Worm (Caenorhabditis elegans) whole organism, L2 larva: ENCODE results near the gene rab-37.
A peak's percentile ranks its signal among the peaks of the same experiment; 100 is the strongest.

Experiments used
- C34F6.9 ChIP-seq: fragments of 150-350 bp; optimal IDR thresholded peaks from 2 replicates; lab custom pipeline; 2014; ENCODE audit warnings: missing biosample characterization, missing genetic modification characterization
- F13H6.1 ChIP-seq: sonication (generic microtip); optimal IDR thresholded peaks from 2 replicates; lab custom pipeline; 2016; ENCODE audit warnings: missing genetic modification characterization, missing compliant biosample characterization
- R02D3.7 ChIP-seq: fragments of 150-350 bp; optimal IDR thresholded peaks from 2 replicates; lab custom pipeline; 2014; ENCODE audit warnings: missing biosample characterization, missing genetic modification characterization
- Y55F3AM.14 ChIP-seq: fragments of 200-800 bp; sonication (Bioruptor generic); optimal IDR thresholded peaks from 2 replicates; lab custom pipeline; 2018; ENCODE audit warnings: mild to moderate bottlenecking, missing genetic modification characterization, missing compliant biosample characterization
- ZK546.5 ChIP-seq: sonication (generic microtip); optimal IDR thresholded peaks from 2 replicates; lab custom pipeline; 2017; ENCODE audit warnings: missing biosample characterization, missing genetic modification characterization
- alr-1 ChIP-seq: fragments of 150-350 bp; optimal IDR thresholded peaks from 2 replicates; lab custom pipeline; 2014; ENCODE audit warnings: missing biosample characterization, missing genetic modification characterization
- ama-1 ChIP-seq: fragments of 150-350 bp; optimal IDR thresholded peaks from 2 replicates; lab custom pipeline; 2018; ENCODE audit warnings: inconsistent platforms
- ceh-16 ChIP-seq: fragments of 150-350 bp; optimal IDR thresholded peaks from 2 replicates; lab custom pipeline; 2014; ENCODE audit warnings: missing biosample characterization, missing genetic modification characterization
- crh-2 ChIP-seq: sonication (generic microtip); optimal IDR thresholded peaks from 2 replicates; lab custom pipeline; 2017; ENCODE audit warnings: missing biosample characterization, missing genetic modification characterization
- dmd-4 ChIP-seq: sonication (generic microtip); optimal IDR thresholded peaks from 2 replicates; lab custom pipeline; 2017; ENCODE audit warnings: missing biosample characterization, missing genetic modification characterization
- egl-27 ChIP-seq: sonication (generic microtip); optimal IDR thresholded peaks from 3 replicates; lab custom pipeline; 2017; ENCODE audit warnings: missing biosample characterization, missing genetic modification reagents, missing genetic modification characterization
- elt-1 ChIP-seq: fragments of 150-350 bp; optimal IDR thresholded peaks from 2 replicates; lab custom pipeline; 2014; ENCODE audit warnings: missing biosample characterization, missing genetic modification characterization
- elt-3 ChIP-seq: sonication (generic microtip); optimal IDR thresholded peaks from 2 replicates; lab custom pipeline; 2017; ENCODE audit warnings: missing biosample characterization, missing genetic modification characterization
- fos-1 ChIP-seq: fragments of 150-350 bp; optimal IDR thresholded peaks from 2 replicates; lab custom pipeline; 2014; ENCODE audit warnings: missing biosample characterization, missing genetic modification characterization
- gmeb-1 ChIP-seq: fragments of 150-350 bp; optimal IDR thresholded peaks from 2 replicates; lab custom pipeline; 2014; ENCODE audit warnings: missing biosample characterization, missing genetic modification characterization
- lin-11 ChIP-seq: fragments of 150-350 bp; sonication (generic microtip); optimal IDR thresholded peaks from 2 replicates; lab custom pipeline; 2014; ENCODE audit warnings: missing biosample characterization, missing genetic modification characterization, inconsistent platforms, mixed read lengths
- lin-13 ChIP-seq: fragments of 150-350 bp; optimal IDR thresholded peaks from 2 replicates; lab custom pipeline; 2014; ENCODE audit warnings: missing biosample characterization, missing genetic modification reagents, missing genetic modification characterization
- lin-39 ChIP-seq: fragments of 150-350 bp; optimal IDR thresholded peaks from 2 replicates; lab custom pipeline; 2014; ENCODE audit warnings: missing biosample characterization, missing genetic modification reagents, missing genetic modification characterization
- lsy-2 ChIP-seq, 2 experiments: fragments of 150-350 bp in 1 of 2; sonication (generic microtip) in 1 of 2; optimal IDR thresholded peaks; 2 replicates each; lab custom pipeline; 2014 to 2017; ENCODE audit warnings: missing biosample characterization in 2 of 2, missing genetic modification characterization in 2 of 2
- mab-5 ChIP-seq: fragments of 150-350 bp; optimal IDR thresholded peaks from 2 replicates; lab custom pipeline; 2014; ENCODE audit warnings: missing biosample characterization, missing genetic modification characterization
- mbf-1 ChIP-seq: sonication (generic microtip); optimal IDR thresholded peaks from 2 replicates; lab custom pipeline; 2017; ENCODE audit warnings: missing biosample characterization, missing genetic modification characterization
- mdl-1 ChIP-seq, 2 experiments: fragments of 150-350 bp in 1 of 2; sonication (generic microtip) in 1 of 2; optimal IDR thresholded peaks; 2 replicates each; lab custom pipeline; 2017; ENCODE audit warnings: missing biosample characterization in 2 of 2, missing genetic modification characterization in 2 of 2
- nhr-11 ChIP-seq: fragments of 150-350 bp; optimal IDR thresholded peaks from 2 replicates; lab custom pipeline; 2014; ENCODE audit warnings: missing biosample characterization, missing genetic modification characterization
- nhr-12 ChIP-seq: fragments of 150-350 bp; optimal IDR thresholded peaks from 2 replicates; lab custom pipeline; 2014; ENCODE audit warnings: missing biosample characterization, missing genetic modification characterization
- nhr-129 ChIP-seq: fragments of 150-350 bp; optimal IDR thresholded peaks from 2 replicates; lab custom pipeline; 2014; ENCODE audit warnings: missing biosample characterization, missing genetic modification characterization
- nhr-25 ChIP-seq: fragments of 150-350 bp; sonication (generic microtip); optimal IDR thresholded peaks from 3 replicates; lab custom pipeline; 2014; ENCODE audit warnings: missing biosample characterization, missing genetic modification characterization
- nhr-6 ChIP-seq: fragments of 150-350 bp; optimal IDR thresholded peaks from 2 replicates; lab custom pipeline; 2014; ENCODE audit warnings: missing biosample characterization, missing genetic modification characterization
- nhr-77 ChIP-seq: fragments of 150-350 bp; optimal IDR thresholded peaks from 2 replicates; lab custom pipeline; 2014; ENCODE audit warnings: missing biosample characterization, missing genetic modification characterization
- peb-1 ChIP-seq: fragments of 150-350 bp; optimal IDR thresholded peaks from 2 replicates; lab custom pipeline; 2014; ENCODE audit warnings: missing biosample characterization, missing genetic modification characterization
- sem-4 ChIP-seq: fragments of 150-350 bp; optimal IDR thresholded peaks from 2 replicates; lab custom pipeline; 2014; ENCODE audit warnings: missing biosample characterization, missing genetic modification reagents, missing genetic modification characterization
- skn-1 ChIP-seq: sonication (generic microtip); optimal IDR thresholded peaks from 2 replicates; lab custom pipeline; 2017; ENCODE audit warnings: missing biosample characterization, missing genetic modification characterization
- sma-3 ChIP-seq: sonication (generic microtip); optimal IDR thresholded peaks from 2 replicates; lab custom pipeline; 2016; ENCODE audit warnings: missing genetic modification reagents, missing genetic modification characterization, missing compliant biosample characterization
- sma-9 ChIP-seq, 2 experiments: fragments of 150-350 bp in 1 of 2; sonication (generic microtip) in 1 of 2; optimal IDR thresholded peaks; 2 replicates each; lab custom pipeline; 2014 to 2016; ENCODE audit warnings: missing genetic modification characterization in 2 of 2, mild to moderate bottlenecking in 1 of 2, missing biosample characterization in 1 of 2, missing compliant biosample characterization in 1 of 2, missing genetic modification reagents in 1 of 2, moderate library complexity in 1 of 2
- unc-39 ChIP-seq: fragments of 150-350 bp; optimal IDR thresholded peaks from 2 replicates; lab custom pipeline; 2014; ENCODE audit warnings: missing biosample characterization, missing genetic modification characterization
- unc-55 ChIP-seq: fragments of 150-350 bp; sonication (generic microtip); optimal IDR thresholded peaks from 3 replicates; lab custom pipeline; 2014; ENCODE audit warnings: missing biosample characterization, missing genetic modification reagents, missing genetic modification characterization
- zag-1 ChIP-seq: fragments of 150-350 bp; optimal IDR thresholded peaks from 2 replicates; lab custom pipeline; 2014; ENCODE audit warnings: missing biosample characterization, missing genetic modification characterization
- ztf-1 ChIP-seq: fragments of 200-800 bp; sonication (Bioruptor generic); conservative IDR thresholded peaks from 2 replicates; pipeline ENCODE4 v1.3.6; 2022; ENCODE audit warnings: missing genetic modification characterization, missing compliant biosample characterization
- ztf-11 ChIP-seq: sonication (generic microtip); optimal IDR thresholded peaks from 2 replicates; lab custom pipeline; 2017; ENCODE audit warnings: missing biosample characterization, missing genetic modification characterization
- ztf-4 ChIP-seq: fragments of 150-350 bp; optimal IDR thresholded peaks from 2 replicates; lab custom pipeline; 2014; ENCODE audit warnings: missing biosample characterization, missing genetic modification characterization

rab-37 gene

ce11 chrX:4263820-4264219 is 28.2 kb upstream of the rab-37 start:
- TF ChIP-seq lsy-2 (tag; optimal IDR thresholded peaks at IDR 0.05; lab: Kevin White, UChicago) (no peak), ztf-11 (tag; lab: Kevin White, UChicago) (no peak), lin-39 (no peak), nhr-12 (tag; lab: Kevin White, UChicago) (no peak), lin-13 (GFP tag; lab: Kevin White, UChicago) (no peak), elt-3 (tag; lab: Kevin White, UChicago) (no peak), lin-11 (no peak), F13H6.1 (tag; lab: Kevin White, UChicago) (no peak), nhr-11 (tag; lab: Kevin White, UChicago) (no peak), unc-55 (no peak), nhr-77 (tag; lab: Kevin White, UChicago) (no peak), unc-39 (tag; lab: Kevin White, UChicago) (no peak), ZK546.5 (tag; lab: Kevin White, UChicago) (no peak), ztf-4 (tag; lab: Kevin White, UChicago) (no peak), ceh-16 (tag; lab: Kevin White, UChicago) (no peak), Y55F3AM.14 (GFP tag; lab: Kevin White, UChicago) (no peak), sma-3 (GFP tag; lab: Kevin White, UChicago) (no peak)

- TF ChIP-seq ama-1 (lab: Kevin White, UChicago): no peak
- no peak for TF ChIP-seq nhr-77 (tag; lab: Kevin White, UChicago)
- no peak for TF ChIP-seq ztf-1 (GFP tag; lab: Robert Waterston, UW)
- peak; percentile 40 for TF ChIP-seq lin-11
- TF ChIP-seq C34F6.9 (tag; lab: Kevin White, UChicago): peak; percentile 45
- peak; percentile 84 for TF ChIP-seq crh-2 (tag; lab: Kevin White, UChicago)
- peak; percentile 48 for TF ChIP-seq sma-3 (GFP tag; lab: Kevin White, UChicago)
- no peak for TF ChIP-seq zag-1 (tag; lab: Kevin White, UChicago)
- peak; percentile 42 for TF ChIP-seq sma-9 (GFP tag; optimal IDR thresholded peaks at IDR 0.05; lab: Kevin White, UChicago)
- no peak for TF ChIP-seq sma-9 (tag; optimal IDR thresholded peaks at IDR 0.05; lab: Kevin White, UChicago)
- peak; percentile 7 for TF ChIP-seq fos-1 (tag; lab: Kevin White, UChicago)
- TF ChIP-seq egl-27: peak; percentile 14
- TF ChIP-seq nhr-129 (tag; lab: Kevin White, UChicago): peak; percentile 35
- no peak for TF ChIP-seq nhr-6 (tag; lab: Kevin White, UChicago)
- TF ChIP-seq nhr-12 (tag; lab: Kevin White, UChicago): no peak
- TF ChIP-seq gmeb-1 (tag; lab: Kevin White, UChicago): peak; percentile 19
- TF ChIP-seq ZK546.5 (tag; lab: Kevin White, UChicago): no peak
- TF ChIP-seq nhr-25 (tag; lab: Kevin White, UChicago): peak; percentile 9
- no peak for TF ChIP-seq skn-1 (tag; lab: Kevin White, UChicago)
- peak in 1 of 2 experiments; percentile 56 for TF ChIP-seq lsy-2 (tag; optimal IDR thresholded peaks at IDR 0.05; lab: Kevin White, UChicago)
- TF ChIP-seq R02D3.7 (tag; lab: Kevin White, UChicago): no peak
- TF ChIP-seq unc-55: peak; percentile 50
- peak; percentile 39 for TF ChIP-seq F13H6.1 (tag; lab: Kevin White, UChicago)
These were observed 24.6 kb upstream of the rab-37 start, which contains the start of gene C52B9.4 for ce11 chrX:4260297-4260696. Gene C52B9.4 (plus strand): TSS chrX:4260652.

DNA sequence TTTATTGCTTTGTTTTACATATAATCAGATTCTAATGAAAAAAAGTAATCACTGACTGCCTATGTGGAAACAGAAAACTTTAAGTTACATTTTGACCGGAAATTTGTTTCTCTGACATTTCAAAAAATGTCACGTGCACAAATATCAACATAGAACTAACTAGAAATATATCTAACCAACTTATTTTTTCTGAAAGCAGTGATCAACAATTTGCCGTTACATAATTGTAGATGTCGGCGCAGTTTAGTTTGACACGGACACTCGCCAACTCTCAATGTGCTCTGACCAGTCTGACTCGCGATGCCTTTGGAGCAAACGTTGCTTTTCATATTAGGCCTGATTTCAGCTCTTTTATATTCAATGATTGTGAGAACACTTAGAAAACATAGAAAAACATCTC is 21.1 kb upstream of the rab-37 start, which contains the start of gene srv-6:
Gene srv-6, plus strand, starts transcription at position 301 of the 400 bp plus-strand sequence.
- TF ChIP-seq Y55F3AM.14 (GFP tag; lab: Kevin White, UChicago): no peak
- no peak for TF ChIP-seq crh-2 (tag; lab: Kevin White, UChicago)
- TF ChIP-seq elt-1 (tag; lab: Kevin White, UChicago): no peak
- TF ChIP-seq C34F6.9 (tag; lab: Kevin White, UChicago): no peak
- TF ChIP-seq ZK546.5 (tag; lab: Kevin White, UChicago): no peak
- no peak for TF ChIP-seq mdl-1 (tag; optimal IDR thresholded peaks at IDR 0.05; lab: Kevin White, UChicago)
- no peak for TF ChIP-seq R02D3.7 (tag; lab: Kevin White, UChicago)
- no peak for TF ChIP-seq sma-9 (GFP tag; optimal IDR thresholded peaks at IDR 0.05; lab: Kevin White, UChicago)
- TF ChIP-seq sma-9 (tag; optimal IDR thresholded peaks at IDR 0.05; lab: Kevin White, UChicago): no peak
- no peak for TF ChIP-seq skn-1 (tag; lab: Kevin White, UChicago)
- no peak for TF ChIP-seq lin-39
- no peak for TF ChIP-seq nhr-129 (tag; lab: Kevin White, UChicago)

- TF ChIP-seq lin-11 (no peak), mbf-1 (tag; lab: Kevin White, UChicago) (no peak), unc-39 (tag; lab: Kevin White, UChicago) (no peak), sem-4 (no peak), egl-27 (no peak), peb-1 (tag; lab: Kevin White, UChicago) (no peak), unc-55 (no peak), alr-1 (tag; lab: Kevin White, UChicago) (no peak), dmd-4 (tag; lab: Kevin White, UChicago) (no peak), mab-5 (tag; lab: Kevin White, UChicago) (no peak)
These were observed 19.7 kb upstream of the rab-37 start for ce11 chrX:4255366-4255765.
